Worm (Caenorhabditis elegans) whole organism, mixed stage, embryonic: ENCODE measurements around the gene hpo-8.

Experiments used
- bed-3 ChIP-seq: fragments of 200-800 bp; sonication (Bioruptor generic); optimal IDR thresholded peaks from 3 replicates; lab custom pipeline; 2018; ENCODE audit warnings: mild to moderate bottlenecking, missing genetic modification characterization, moderate library complexity, missing compliant biosample characterization
- lsy-2 ChIP-seq: fragments of 150-350 bp; optimal IDR thresholded peaks from 2 replicates; lab custom pipeline; 2014; ENCODE audit warnings: missing biosample characterization, missing genetic modification characterization
- unc-62 ChIP-seq: fragments of 150-350 bp; optimal IDR thresholded peaks from 2 replicates; lab custom pipeline; 2014; ENCODE audit warnings: missing biosample characterization, missing genetic modification reagents, missing genetic modification characterization

ce11 chrV:6796264-6796663 lies 42.8 kb upstream of the hpo-8 start:
- no peak for TF ChIP-seq bed-3 (GFP tag; lab: Kevin White, UChicago)
- no peak for TF ChIP-seq unc-62
- TF ChIP-seq lsy-2: no peak
